Fruit fly (Drosophila melanogaster) Kc167 (cell line): Measurements from ENCODE around the gene CG13078.

Experiments used
- Sin3A ChIP-seq: fragments of >200 bp; optimal IDR thresholded peaks from 2 replicates; lab custom pipeline; 2018; ENCODE audit warnings: missing external identifiers
- psq ChIP-seq: fragments of >200 bp; optimal IDR thresholded peaks from 2 replicates; lab custom pipeline; 2017; ENCODE audit warnings: missing external identifiers

DNA sequence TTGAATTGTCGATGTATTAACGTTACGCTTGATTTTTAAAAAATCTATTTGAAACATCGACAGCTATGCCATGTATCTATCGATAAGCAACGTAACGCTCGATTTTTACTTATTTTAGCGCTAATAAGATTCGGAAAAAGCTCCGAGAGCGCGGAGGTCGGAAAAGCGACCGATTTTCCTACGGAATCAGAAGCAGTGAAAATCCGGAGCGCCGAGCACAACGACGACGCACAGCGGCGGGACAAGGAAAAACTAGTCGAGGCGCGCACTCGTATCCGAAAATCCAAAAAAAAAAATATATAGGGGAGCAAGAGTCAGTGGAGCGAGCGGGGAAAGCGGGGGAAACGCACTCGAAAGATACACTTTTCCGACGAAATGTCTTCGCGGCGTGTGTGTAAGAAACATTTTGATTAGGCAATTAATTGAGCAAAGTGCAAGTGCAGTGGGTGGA is 45.1 kb upstream of the CG13078 start, which contains the start of gene CG10132:
- TF ChIP-seq psq (no peak), Sin3A (no peak)
